Worm (Caenorhabditis elegans): ENCODE measurements around the gene tmem-231.
"Not testable (repeated sequence)": the region's sequence is repeated elsewhere in the genome, so short reads cannot be mapped to it uniquely, and the experiment has no call there.

ce11 chrIV:8389139-8389538, 37.4 kb upstream of the tmem-231 start, which contains the start of gene D2096.10:
- TF ChIP-seq him-1, W03F9.2, dao-5 (tag; optimal IDR thresholded peaks at IDR 0.05): not testable (repeated sequence)

Measured in whole organism, L4/young adult.